Fruit fly (Drosophila melanogaster) whole organism, adult: ENCODE results near the gene meep.

ENCODE experiments used
- CG11617 ChIP-seq: fragments of 200-800 bp; sonication (Bioruptor generic); optimal IDR thresholded peaks from 2 replicates; lab custom pipeline; 2017; ENCODE audit warnings: mild to moderate bottlenecking, missing biosample characterization, missing genetic modification reagents, missing genetic modification characterization
- CG12768 ChIP-seq: fragments of 200-800 bp; sonication (Bioruptor generic); optimal IDR thresholded peaks from 2 replicates; lab custom pipeline; 2017; ENCODE audit warnings: missing biosample characterization, missing genetic modification characterization, mild to moderate bottlenecking, moderate library complexity, missing genetic modification reagents
- CG14711 ChIP-seq: fragments of 200-800 bp; sonication (Bioruptor generic); optimal IDR thresholded peaks from 2 replicates; lab custom pipeline; 2018; ENCODE audit warnings: missing biosample characterization, mild to moderate bottlenecking, missing genetic modification characterization, moderate library complexity
- CG1620 ChIP-seq: fragments of 200-800 bp; sonication (Bioruptor generic); optimal IDR thresholded peaks from 2 replicates; lab custom pipeline; 2016; ENCODE audit warnings: missing biosample characterization, missing genetic modification characterization
- CG33017 ChIP-seq: fragments of 200-800 bp; sonication (Bioruptor generic); optimal IDR thresholded peaks from 2 replicates; lab custom pipeline; 2018; ENCODE audit warnings: missing biosample characterization, mild to moderate bottlenecking, missing genetic modification characterization, moderate library complexity
- CG5204 ChIP-seq: fragments of 200-800 bp; sonication (Bioruptor generic); optimal IDR thresholded peaks from 2 replicates; lab custom pipeline; 2016; ENCODE audit warnings: missing biosample characterization, missing genetic modification characterization
- CG7045 ChIP-seq: fragments of 200-800 bp; sonication (Bioruptor generic); optimal IDR thresholded peaks from 2 replicates; lab custom pipeline; 2017; ENCODE audit warnings: missing biosample characterization, mild to moderate bottlenecking, missing genetic modification characterization
- CG7101 ChIP-seq: fragments of 200-800 bp; sonication (Bioruptor generic); optimal IDR thresholded peaks from 2 replicates; lab custom pipeline; 2018; ENCODE audit warnings: missing biosample characterization, mild to moderate bottlenecking, missing genetic modification characterization, moderate library complexity
- Clk ChIP-seq: fragments of 200-800 bp; sonication (Bioruptor generic); optimal IDR thresholded peaks from 2 replicates; lab custom pipeline; 2017; ENCODE audit warnings: missing biosample characterization, missing genetic modification characterization
- Crg-1 ChIP-seq: fragments of 200-800 bp; sonication (Bioruptor generic); optimal IDR thresholded peaks from 2 replicates; lab custom pipeline; 2016; ENCODE audit warnings: missing biosample characterization, missing genetic modification characterization
- Hr96 ChIP-seq: fragments of 200-800 bp; sonication (Bioruptor generic); optimal IDR thresholded peaks from 2 replicates; lab custom pipeline; 2016; ENCODE audit warnings: missing biosample characterization, missing genetic modification characterization
- Mnt ChIP-seq: fragments of 200-800 bp; sonication (Bioruptor generic); optimal IDR thresholded peaks from 2 replicates; lab custom pipeline; 2016; ENCODE audit warnings: missing biosample characterization, mild to moderate bottlenecking, missing genetic modification characterization
- bab1 ChIP-seq: fragments of 200-800 bp; sonication (Bioruptor generic); optimal IDR thresholded peaks from 3 replicates; lab custom pipeline; 2019; ENCODE audit warnings: missing biosample characterization, mild to moderate bottlenecking, missing genetic modification characterization, moderate library complexity
- cic ChIP-seq: fragments of 200-800 bp; sonication (Bioruptor generic); optimal IDR thresholded peaks from 2 replicates; lab custom pipeline; 2017; ENCODE audit warnings: missing biosample characterization, mild to moderate bottlenecking, missing genetic modification characterization, moderate library complexity
- cnc ChIP-seq, 2 experiments: fragments of >200 bp; optimal IDR thresholded peaks; 2 replicates each; lab custom pipeline; 2017
- kay ChIP-seq: fragments of 200-800 bp; sonication (Bioruptor generic); peaks from one replicate; lab custom pipeline; 2016; ENCODE audit warnings: missing biosample characterization, missing genetic modification characterization, borderline replicate concordance
- ovo ChIP-seq: fragments of 200-800 bp; sonication (Bioruptor generic); optimal IDR thresholded peaks from 2 replicates; lab custom pipeline; 2016; ENCODE audit warnings: missing biosample characterization, missing genetic modification characterization
- pad ChIP-seq: fragments of 200-800 bp; sonication (Bioruptor generic); optimal IDR thresholded peaks from 3 replicates; lab custom pipeline; 2017; ENCODE audit warnings: missing biosample characterization, missing genetic modification characterization, mild to moderate bottlenecking, moderate library complexity, missing genetic modification reagents
- tj ChIP-seq: fragments of 200-800 bp; sonication (Bioruptor generic); optimal IDR thresholded peaks from 3 replicates; lab custom pipeline; 2017; ENCODE audit warnings: missing biosample characterization, mild to moderate bottlenecking, missing genetic modification characterization, moderate library complexity
- toe ChIP-seq: fragments of 200-800 bp; sonication (Bioruptor generic); optimal IDR thresholded peaks from 2 replicates; lab custom pipeline; 2016; ENCODE audit warnings: missing biosample characterization, missing genetic modification characterization

meep gene

DNA sequence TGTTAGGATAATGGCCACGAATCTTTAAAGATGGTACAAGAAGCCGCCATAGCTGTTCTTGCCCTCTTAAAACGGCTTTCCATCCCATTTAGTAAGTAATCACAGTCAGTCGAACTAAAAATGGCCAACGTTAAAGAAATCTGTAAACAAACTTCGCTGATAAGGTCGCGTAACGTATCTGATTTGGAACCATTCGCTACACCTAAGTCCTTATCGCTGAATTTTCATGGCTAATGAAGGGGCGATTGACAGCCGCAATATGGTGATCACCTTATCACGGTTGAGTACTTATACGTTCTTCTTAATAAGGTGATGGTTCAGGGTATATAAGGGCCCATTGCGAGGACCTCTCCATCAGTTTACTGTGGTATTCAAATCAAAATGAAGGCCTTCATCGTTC is 9.7 kb upstream of the meep start, which contains the start of gene LysE:
TSS of gene LysE (plus strand) at position 257 of the 400 bp plus-strand sequence.
- TF ChIP-seq CG33017 (no peak), pad (GFP tag; lab: Kevin White, UChicago) (no peak), CG12768 (GFP tag; lab: Kevin White, UChicago) (no peak), Clk (GFP tag; lab: Kevin White, UChicago) (no peak), toe (no peak), kay (GFP tag; lab: Kevin White, UChicago) (no peak), cic (GFP tag; lab: Kevin White, UChicago) (no peak), CG5204 (GFP tag; lab: Kevin White, UChicago) (no peak), Mnt (GFP tag; lab: Kevin White, UChicago) (no peak), bab1 (GFP tag; lab: Kevin White, UChicago) (no peak), CG14711 (tag; lab: Kevin White, UChicago) (no peak), CG1620 (GFP tag; lab: Kevin White, UChicago) (no peak), tj (no peak), ovo (GFP tag; lab: Kevin White, UChicago) (no peak)

dm6 chr3L:1212113-1212512 is 9.3 kb upstream of the meep start:
- TF ChIP-seq kay (GFP tag; lab: Kevin White, UChicago) (no peak), pad (GFP tag; lab: Kevin White, UChicago) (no peak), cic (GFP tag; lab: Kevin White, UChicago) (no peak), CG12768 (GFP tag; lab: Kevin White, UChicago) (no peak), Hr96 (no peak), bab1 (GFP tag; lab: Kevin White, UChicago) (no peak), CG5204 (GFP tag; lab: Kevin White, UChicago) (no peak), cnc (optimal IDR thresholded peaks at IDR 0.05; lab: Kevin White, UChicago) (no peak), CG1620 (GFP tag; lab: Kevin White, UChicago) (no peak), toe (no peak), CG7045 (GFP tag; lab: Kevin White, UChicago) (no peak), Clk (GFP tag; lab: Kevin White, UChicago) (no peak), Mnt (GFP tag; lab: Kevin White, UChicago) (no peak)

dm6 chr3L:1211096-1211495 is 8.3 kb upstream of the meep start, which contains the start of gene LysD:
Gene LysD (minus strand): TSS chr3L:1211196.
- TF ChIP-seq CG11617 (GFP tag; lab: Kevin White, UChicago) (no peak), CG14711 (tag; lab: Kevin White, UChicago) (no peak), toe (no peak), CG12768 (GFP tag; lab: Kevin White, UChicago) (no peak), CG7045 (GFP tag; lab: Kevin White, UChicago) (no peak), CG1620 (GFP tag; lab: Kevin White, UChicago) (no peak), Hr96 (no peak), Clk (GFP tag; lab: Kevin White, UChicago) (no peak), CG33017 (no peak), tj (no peak), kay (GFP tag; lab: Kevin White, UChicago) (no peak), pad (GFP tag; lab: Kevin White, UChicago) (no peak), ovo (GFP tag; lab: Kevin White, UChicago) (no peak), cnc (optimal IDR thresholded peaks at IDR 0.05; lab: Kevin White, UChicago) (no peak)

dm6 chr3L:1208206-1208605 is 5.4 kb upstream of the meep start:
- TF ChIP-seq cic (GFP tag; lab: Kevin White, UChicago) (no peak), CG1620 (GFP tag; lab: Kevin White, UChicago) (no peak), Hr96 (no peak), CG12768 (GFP tag; lab: Kevin White, UChicago) (no peak), cnc (optimal IDR thresholded peaks at IDR 0.05; lab: Kevin White, UChicago) (no peak)

- no peak for TF ChIP-seq CG5204 (GFP tag; lab: Kevin White, UChicago)
Measured at dm6 chr3L:1206682-1207421, 4.0 kb upstream of the meep start, which contains the start of gene LysB. Gene LysB (plus strand): TSS chr3L:1207371.

DNA sequence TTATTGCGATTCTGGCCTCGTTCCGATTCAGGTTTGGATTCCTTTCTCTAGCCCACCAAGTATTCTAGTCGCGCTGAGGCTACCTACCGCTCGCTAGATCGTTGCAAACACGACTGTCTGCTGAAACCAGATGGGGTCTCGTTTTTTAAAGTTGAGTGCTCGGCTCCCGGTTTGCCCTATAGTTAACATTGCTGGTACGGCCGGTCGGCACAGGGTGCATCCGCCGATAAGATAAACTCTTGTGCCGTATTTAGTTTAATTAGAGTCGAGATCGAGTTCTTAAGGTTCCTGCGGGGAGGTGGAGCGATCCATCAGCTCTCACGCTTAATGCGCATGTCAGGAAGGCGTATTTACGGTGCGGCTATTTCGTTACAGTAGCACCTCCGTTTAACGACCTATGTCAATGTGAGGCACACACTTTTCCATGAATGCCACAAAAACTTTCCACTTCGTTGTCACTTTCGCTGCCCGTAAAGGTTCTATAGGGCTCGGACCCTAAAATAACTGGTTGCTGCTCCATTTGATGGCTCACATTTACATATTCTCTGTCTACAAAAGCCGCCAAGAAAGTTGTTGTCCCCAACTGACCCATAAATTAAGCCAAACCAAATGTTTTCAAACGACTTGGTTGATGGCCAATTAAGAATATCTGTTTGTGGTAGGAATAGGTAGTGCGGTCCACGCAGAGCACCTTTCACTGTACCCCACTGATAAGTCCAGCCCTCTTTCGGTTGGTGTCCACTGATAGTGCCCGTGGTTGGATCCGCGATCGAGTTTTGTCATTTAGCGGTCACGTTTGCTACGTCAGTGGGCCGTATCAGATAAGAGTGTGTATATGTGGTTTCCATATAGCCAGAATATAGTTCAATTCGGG is 2.1 kb upstream of the meep start, which contains the start of gene CG9119:
TSS of gene CG9119 (minus strand) at position 122 of the 874 bp plus-strand sequence.
- TF ChIP-seq pad (GFP tag; lab: Kevin White, UChicago) (peak; percentile 55), CG7101 (tag; lab: Kevin White, UChicago) (peak; percentile 63), kay (GFP tag; lab: Kevin White, UChicago) (no peak), Clk (GFP tag; lab: Kevin White, UChicago) (peak; percentile 78), CG7045 (GFP tag; lab: Kevin White, UChicago) (peak; percentile 77), CG5204 (GFP tag; lab: Kevin White, UChicago) (peak; percentile 85), cnc (optimal IDR thresholded peaks at IDR 0.05; lab: Kevin White, UChicago) (no peak), CG11617 (GFP tag; lab: Kevin White, UChicago) (peak; percentile 79), Mnt (GFP tag; lab: Kevin White, UChicago) (peak; percentile 22), Hr96 (peak; percentile 84), CG33017 (peak; percentile 72), toe (peak; percentile 70), ovo (GFP tag; lab: Kevin White, UChicago) (no peak), CG14711 (tag; lab: Kevin White, UChicago) (peak; percentile 24), cic (GFP tag; lab: Kevin White, UChicago) (peak; percentile 11), tj (peak; percentile 44), bab1 (GFP tag; lab: Kevin White, UChicago) (no peak), Crg-1 (GFP tag; lab: Kevin White, UChicago) (peak; percentile 9), CG1620 (GFP tag; lab: Kevin White, UChicago) (no peak), CG12768 (GFP tag; lab: Kevin White, UChicago) (peak; percentile 78)
